Worm (Caenorhabditis elegans) whole organism, L3 larva: ENCODE measurements around the gene T01G5.8.

Experiments
- ceh-9 ChIP-seq: sonication (generic microtip); optimal IDR thresholded peaks from 2 replicates; lab custom pipeline; 2018; ENCODE audit warnings: missing biosample characterization, missing genetic modification characterization
- fos-1 ChIP-seq: fragments of 150-350 bp; optimal IDR thresholded peaks from 2 replicates; lab custom pipeline; 2014; ENCODE audit warnings: missing biosample characterization, missing genetic modification characterization
- lin-39 ChIP-seq: fragments of 150-350 bp; optimal IDR thresholded peaks from 2 replicates; lab custom pipeline; 2018; ENCODE audit warnings: missing biosample characterization, missing genetic modification reagents, missing genetic modification characterization
- nhr-12 ChIP-seq: fragments of 150-350 bp; optimal IDR thresholded peaks from 2 replicates; lab custom pipeline; 2014; ENCODE audit warnings: missing biosample characterization, missing genetic modification characterization
- nhr-23 ChIP-seq: fragments of 150-350 bp; optimal IDR thresholded peaks from 2 replicates; lab custom pipeline; 2014; ENCODE audit warnings: missing biosample characterization, missing genetic modification reagents, missing genetic modification characterization
- nhr-237 ChIP-seq: fragments of 150-350 bp; optimal IDR thresholded peaks from 2 replicates; lab custom pipeline; 2014; ENCODE audit warnings: missing biosample characterization, missing genetic modification characterization
- nhr-77 ChIP-seq: fragments of 150-350 bp; optimal IDR thresholded peaks from 2 replicates; lab custom pipeline; 2014; ENCODE audit warnings: missing biosample characterization, missing genetic modification characterization
- pqm-1 ChIP-seq: fragments of 150-350 bp; optimal IDR thresholded peaks from 2 replicates; lab custom pipeline; 2017; ENCODE audit warnings: missing biosample characterization, missing genetic modification characterization, inconsistent platforms
- unc-39 ChIP-seq: sonication (generic microtip); optimal IDR thresholded peaks from 4 replicates; lab custom pipeline; 2017; ENCODE audit warnings: missing biosample characterization, missing genetic modification characterization
- ztf-11 ChIP-seq: fragments of 150-350 bp; optimal IDR thresholded peaks from 2 replicates; lab custom pipeline; 2014; ENCODE audit warnings: missing biosample characterization, missing genetic modification characterization

DNA sequence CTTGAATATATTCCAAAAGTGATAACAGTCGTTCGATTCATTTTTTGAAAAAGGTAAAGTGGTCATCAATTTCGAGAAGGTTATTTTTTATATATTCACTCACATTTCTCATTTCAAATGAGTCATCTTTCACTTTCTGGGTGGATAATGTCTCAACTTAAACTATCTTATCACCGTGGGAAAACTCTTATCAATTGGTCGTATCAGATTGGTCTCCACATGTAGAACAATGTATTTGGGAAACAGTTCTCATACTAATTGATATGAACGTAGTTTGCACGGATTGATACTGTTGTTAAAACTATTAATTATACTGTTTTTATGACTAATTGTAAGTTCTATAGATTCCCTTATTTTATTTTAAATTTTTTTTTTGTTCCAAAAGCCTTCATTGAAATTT, 17.7 kb downstream of the T01G5.8 start:
- TF ChIP-seq lin-39 (tag; lab: Kevin White, UChicago), result no peak
- TF ChIP-seq pqm-1 (tag; lab: Kevin White, UChicago), result peak; percentile 47
- TF ChIP-seq nhr-77 (tag; lab: Kevin White, UChicago), result no peak
- no peak for TF ChIP-seq nhr-23 (tag; lab: Kevin White, UChicago)
- no peak for TF ChIP-seq ceh-9
- TF ChIP-seq fos-1 (tag; lab: Kevin White, UChicago), result no peak
- TF ChIP-seq nhr-237 (tag; lab: Kevin White, UChicago), result no peak
- no peak for TF ChIP-seq nhr-12 (tag; lab: Kevin White, UChicago)
- no peak for TF ChIP-seq ztf-11
- TF ChIP-seq unc-39 (tag; lab: Kevin White, UChicago), result no peak
